Fruit fly (Drosophila melanogaster) whole organism, pupa: ENCODE data around the gene CCAP-R.

Source experiments
- CG15710 ChIP-seq: fragments of 200-800 bp; sonication (Bioruptor generic); optimal IDR thresholded peaks from 2 replicates; lab custom pipeline; 2018; ENCODE audit warnings: missing biosample characterization, mild to moderate bottlenecking, missing genetic modification characterization, moderate library complexity
- CG32121 ChIP-seq: fragments of 200-800 bp; sonication (Bioruptor generic); IDR thresholded peaks from 2 replicates; pipeline ENCODE4 v1.3.6; 2022; ENCODE audit warnings: missing biosample characterization, missing genetic modification characterization
- CG4496 ChIP-seq: fragments of 200-800 bp; sonication (Bioruptor generic); IDR thresholded peaks from 3 replicates; pipeline ENCODE4 v1.3.6; 2022; ENCODE audit warnings: missing biosample characterization, missing genetic modification characterization
- CG8159 ChIP-seq: fragments of 200-800 bp; sonication (Bioruptor generic); optimal IDR thresholded peaks from 3 replicates; lab custom pipeline; 2018; ENCODE audit warnings: missing biosample characterization, mild to moderate bottlenecking, missing genetic modification characterization, moderate library complexity
- D1 ChIP-seq: fragments of 200-800 bp; sonication (Bioruptor generic); optimal IDR thresholded peaks from 2 replicates; lab custom pipeline; 2018; ENCODE audit warnings: missing biosample characterization, mild to moderate bottlenecking, missing genetic modification characterization, moderate library complexity
- EcR ChIP-seq: fragments of 200-800 bp; sonication (Bioruptor generic); optimal IDR thresholded peaks from 3 replicates; lab custom pipeline; 2019; ENCODE audit warnings: missing biosample characterization, missing genetic modification characterization, mild to moderate bottlenecking, moderate library complexity, missing genetic modification reagents
- gl ChIP-seq: fragments of 200-800 bp; sonication (Bioruptor generic); optimal IDR thresholded peaks from 2 replicates; lab custom pipeline; 2018; ENCODE audit warnings: missing biosample characterization, mild to moderate bottlenecking, missing genetic modification characterization
- rn ChIP-seq: fragments of 200-800 bp; sonication (Bioruptor generic); IDR thresholded peaks from 2 replicates; pipeline ENCODE4 v1.3.6; 2022; ENCODE audit warnings: missing biosample characterization, missing genetic modification characterization

- no peak for TF ChIP-seq CG32121 (GFP tag; lab: Robert Waterston, UW)
- TF ChIP-seq D1 (tag; lab: Kevin White, UChicago), result no peak
- TF ChIP-seq CG8159, result no peak
- TF ChIP-seq CG4496 (GFP tag; lab: Robert Waterston, UW), result no peak
- TF ChIP-seq EcR (GFP tag; lab: Kevin White, UChicago), result no peak
- TF ChIP-seq gl (tag; lab: Kevin White, UChicago), result no peak
- TF ChIP-seq rn (GFP tag; lab: Robert Waterston, UW), result no peak
- no peak for TF ChIP-seq CG15710 (tag; lab: Kevin White, UChicago)
These were observed 10.9 kb upstream of the CCAP-R start for dm6 chr3R:25966944-25967343.
